Fruit fly (Drosophila melanogaster): Measurements from ENCODE around the gene CG10621.

Gene CG10621

dm6 chr2L:18945765-18946552, 8.3 kb downstream of the CG10621 start, which contains the start of gene CG46304:
Gene CG46304 (plus strand): TSS chr2L:18946305.
- TF ChIP-seq Abd-B (GFP tag; optimal IDR thresholded peaks at IDR 0.05) (no peak), fru (GFP tag; optimal IDR thresholded peaks at IDR 0.05) (no peak), lola (GFP tag; optimal IDR thresholded peaks at IDR 0.05) (no peak), Rel (GFP tag; optimal IDR thresholded peaks at IDR 0.05) (no peak), Rel (tag; optimal IDR thresholded peaks at IDR 0.05) (no peak), dmrt93B (GFP tag; optimal IDR thresholded peaks at IDR 0.05) (peak; percentile 30), Dif (GFP tag; optimal IDR thresholded peaks at IDR 0.05; ENCODE audit: partially characterized antibody) (peak; percentile 16), HLH106 (tag; optimal IDR thresholded peaks at IDR 0.05) (peak; percentile 52), foxo (GFP tag; optimal IDR thresholded peaks at IDR 0.05) (no peak), h (GFP tag; optimal IDR thresholded peaks at IDR 0.05) (peak; percentile 16), jim (GFP tag; optimal IDR thresholded peaks at IDR 0.05) (no peak), Hr78 (GFP tag; optimal IDR thresholded peaks at IDR 0.05) (no peak), OdsH (GFP tag; optimal IDR thresholded peaks at IDR 0.05) (no peak), usp (GFP tag; optimal IDR thresholded peaks at IDR 0.05) (no peak), brk (GFP tag; optimal IDR thresholded peaks at IDR 0.05) (no peak), GATAd (GFP tag; optimal IDR thresholded peaks at IDR 0.05) (no peak), Sp1 (GFP tag; optimal IDR thresholded peaks at IDR 0.05) (peak; percentile 30), woc (GFP tag; optimal IDR thresholded peaks at IDR 0.05) (peak; percentile 40), sage (GFP tag; optimal IDR thresholded peaks at IDR 0.05) (no peak), ey (GFP tag; optimal IDR thresholded peaks at IDR 0.05) (peak; percentile 24), psq (GFP tag; optimal IDR thresholded peaks at IDR 0.05) (peak; percentile 42), dl (GFP tag; optimal IDR thresholded peaks at IDR 0.05; ENCODE audit: insufficient read depth in 1 of 2, partially characterized antibody in 2 of 2) (peak in 1 of 2 experiments; percentile 50), N (GFP tag; optimal IDR thresholded peaks at IDR 0.05) (no peak)

- TF ChIP-seq tai (GFP tag; optimal IDR thresholded peaks at IDR 0.05): no peak
- TF ChIP-seq ey (GFP tag; optimal IDR thresholded peaks at IDR 0.05): peak; percentile 11
- TF ChIP-seq OdsH (GFP tag; optimal IDR thresholded peaks at IDR 0.05): no peak
- no peak for TF ChIP-seq rgr (GFP tag; optimal IDR thresholded peaks at IDR 0.05)
- peak; percentile 33 for TF ChIP-seq Sp1 (GFP tag; optimal IDR thresholded peaks at IDR 0.05)
- no peak for TF ChIP-seq Hr78 (GFP tag; optimal IDR thresholded peaks at IDR 0.05)
- peak; percentile 70 to 83 for TF ChIP-seq dl (GFP tag; optimal IDR thresholded peaks at IDR 0.05; ENCODE audit: insufficient read depth in 1 of 2, partially characterized antibody in 2 of 2)
- TF ChIP-seq Hnf4 (GFP tag; optimal IDR thresholded peaks at IDR 0.05): peak; percentile 50
- peak; percentile 87 for TF ChIP-seq Dif (GFP tag; optimal IDR thresholded peaks at IDR 0.05; ENCODE audit: partially characterized antibody)
- TF ChIP-seq N (GFP tag; optimal IDR thresholded peaks at IDR 0.05): no peak
- TF ChIP-seq dsf (GFP tag; optimal IDR thresholded peaks at IDR 0.05; ENCODE audit: borderline replicate concordance): no peak
- TF ChIP-seq jim (GFP tag; optimal IDR thresholded peaks at IDR 0.05): no peak
- no peak for TF ChIP-seq Myc (optimal IDR thresholded peaks at IDR 0.05)
- no peak for TF ChIP-seq Mio (GFP tag; optimal IDR thresholded peaks at IDR 0.05)
- TF ChIP-seq psq (GFP tag; optimal IDR thresholded peaks at IDR 0.05): peak; percentile 48
- peak; percentile 59 for TF ChIP-seq brk (GFP tag; optimal IDR thresholded peaks at IDR 0.05)
- peak; percentile 90 for TF ChIP-seq CrebA (GFP tag; optimal IDR thresholded peaks at IDR 0.05; ENCODE audit: borderline replicate concordance)
- no peak for TF ChIP-seq foxo (GFP tag; optimal IDR thresholded peaks at IDR 0.05)
- no peak for TF ChIP-seq sv (GFP tag; optimal IDR thresholded peaks at IDR 0.05)
- peak; percentile 62 for TF ChIP-seq br (GFP tag; optimal IDR thresholded peaks at IDR 0.05)
- TF ChIP-seq woc (GFP tag; optimal IDR thresholded peaks at IDR 0.05): peak; percentile 46
- peak; percentile 18 for TF ChIP-seq fru (GFP tag; optimal IDR thresholded peaks at IDR 0.05)
- TF ChIP-seq Rel (GFP tag; optimal IDR thresholded peaks at IDR 0.05): peak; percentile 45
- peak; percentile 71 for TF ChIP-seq Rel (tag; optimal IDR thresholded peaks at IDR 0.05)
- no peak for TF ChIP-seq lola (GFP tag; optimal IDR thresholded peaks at IDR 0.05)
- peak; percentile 4 for TF ChIP-seq h (GFP tag; optimal IDR thresholded peaks at IDR 0.05)
- peak; percentile 86 for TF ChIP-seq Vsx2 (GFP tag; optimal IDR thresholded peaks at IDR 0.05; ENCODE audit: partially characterized antibody)
Observed at dm6 chr2L:18944175-18945012, 9.8 kb downstream of the CG10621 start.
